Worm (Caenorhabditis elegans) whole organism, L4 larva: ENCODE data around the gene F17C11.11.
A peak's percentile ranks its signal among the peaks of the same experiment; 100 is the strongest.

ENCODE experiments used
- F10B5.3 ChIP-seq: sonication (generic microtip); optimal IDR thresholded peaks from 2 replicates; lab custom pipeline; 2016; ENCODE audit warnings: mild to moderate bottlenecking, missing genetic modification characterization, missing compliant biosample characterization
- F26F4.8 ChIP-seq: fragments of 200-800 bp; sonication (Bioruptor generic); conservative IDR thresholded peaks from 2 replicates; pipeline ENCODE4 v1.3.6; 2022; ENCODE audit warnings: missing genetic modification characterization, missing compliant biosample characterization
- F44E2.7 ChIP-seq: fragments of 200-800 bp; sonication (Bioruptor generic); IDR thresholded peaks from 2 replicates; pipeline ENCODE4 v2.1.2; 2022; ENCODE audit warnings: missing genetic modification characterization, missing compliant biosample characterization
- T20F7.1 ChIP-seq: fragments of 200-800 bp; sonication (Bioruptor generic); optimal IDR thresholded peaks from 2 replicates; lab custom pipeline; 2018; ENCODE audit warnings: mild to moderate bottlenecking, missing genetic modification characterization, missing compliant biosample characterization
- T26A8.4 ChIP-seq: fragments of 200-800 bp; sonication (Bioruptor generic); IDR thresholded peaks from 2 replicates; pipeline ENCODE4 v1.3.6; 2022; ENCODE audit warnings: missing genetic modification characterization, missing compliant biosample characterization
- Y48G9A.11 ChIP-seq: fragments of 200-800 bp; sonication (Bioruptor generic); IDR thresholded peaks from 2 replicates; pipeline ENCODE4 v1.3.6; 2022; ENCODE audit warnings: missing genetic modification reagents, missing genetic modification characterization, missing compliant biosample characterization
- Y5F2A.4 ChIP-seq: fragments of 200-800 bp; sonication (Bioruptor generic); optimal IDR thresholded peaks from 2 replicates; lab custom pipeline; 2018; ENCODE audit warnings: mild to moderate bottlenecking, missing genetic modification characterization, missing compliant biosample characterization
- Y75B8A.6 ChIP-seq: fragments of 200-800 bp; sonication (Bioruptor generic); IDR thresholded peaks from 2 replicates; pipeline ENCODE4 v1.3.6; 2022; ENCODE audit warnings: missing genetic modification reagents, missing genetic modification characterization, missing compliant biosample characterization
- ZK546.5 ChIP-seq, 2 experiments: sonication (generic microtip); optimal IDR thresholded peaks; 2 replicates each; lab custom pipeline; 2017; ENCODE audit warnings: missing biosample characterization in 2 of 2, missing genetic modification characterization in 2 of 2
- aha-1 ChIP-seq: fragments of 150-350 bp; peaks from one replicate; lab custom pipeline; 2014; ENCODE audit warnings: missing biosample characterization, missing genetic modification characterization
- ama-1 ChIP-seq: fragments of 150-350 bp; optimal IDR thresholded peaks from 2 replicates; lab custom pipeline; 2014; ENCODE audit warnings: inconsistent platforms, mixed read lengths
- arid-1 ChIP-seq: fragments of 200-800 bp; sonication (Bioruptor generic); conservative IDR thresholded peaks from 2 replicates; pipeline ENCODE4 v1.3.6; 2022; ENCODE audit warnings: missing genetic modification reagents, missing genetic modification characterization, missing compliant biosample characterization
- cey-2 ChIP-seq: sonication (generic microtip); optimal IDR thresholded peaks from 3 replicates; lab custom pipeline; 2017; ENCODE audit warnings: missing genetic modification characterization, mild to moderate bottlenecking, missing compliant biosample characterization, antibody characterized with exemption, borderline replicate concordance; ENCODE audit not compliant: insufficient read depth
- daf-19 ChIP-seq: fragments of 200-800 bp; sonication (Bioruptor generic); conservative IDR thresholded peaks from 2 replicates; pipeline ENCODE4 v1.3.6; 2022; ENCODE audit warnings: missing genetic modification characterization, missing compliant biosample characterization
- dmd-8 ChIP-seq: fragments of 200-800 bp; sonication (Bioruptor generic); IDR thresholded peaks from 2 replicates; pipeline ENCODE4 v1.3.6; 2022; ENCODE audit warnings: missing genetic modification characterization, missing compliant biosample characterization
- dmd-9 ChIP-seq: fragments of 200-800 bp; sonication (Bioruptor generic); IDR thresholded peaks from 2 replicates; pipeline ENCODE4 v1.3.6; 2022; ENCODE audit warnings: missing genetic modification reagents, missing genetic modification characterization, missing compliant biosample characterization
- dpl-1 ChIP-seq: fragments of 150-350 bp; optimal IDR thresholded peaks from 2 replicates; lab custom pipeline; 2014; ENCODE audit warnings: missing biosample characterization, missing genetic modification reagents, missing genetic modification characterization
- duxl-1 ChIP-seq: sonication (generic microtip); optimal IDR thresholded peaks from 2 replicates; lab custom pipeline; 2016; ENCODE audit warnings: mild to moderate bottlenecking, missing genetic modification characterization, moderate library complexity, missing compliant biosample characterization; ENCODE audit not compliant: poor library complexity
- dve-1 ChIP-seq: sonication (generic microtip); optimal IDR thresholded peaks from 2 replicates; lab custom pipeline; 2017; ENCODE audit warnings: antibody characterized with exemption, mild to moderate bottlenecking, missing genetic modification characterization, missing compliant biosample characterization; ENCODE audit not compliant: insufficient read depth
- fkh-10 ChIP-seq: fragments of 150-350 bp; optimal IDR thresholded peaks from 2 replicates; lab custom pipeline; 2014; ENCODE audit warnings: missing biosample characterization, missing genetic modification reagents, missing genetic modification characterization
- hif-1 ChIP-seq, 2 experiments: sonication (generic microtip); optimal IDR thresholded peaks; 2 replicates each; lab custom pipeline; 2016 to 2017; ENCODE audit warnings: missing compliant biosample characterization in 2 of 2, missing genetic modification characterization in 2 of 2, missing genetic modification reagents in 2 of 2, missing genotype in 2 of 2, mild to moderate bottlenecking in 1 of 2
- lin-1 ChIP-seq: fragments of 200-800 bp; sonication (Bioruptor generic); IDR thresholded peaks from 2 replicates; pipeline ENCODE4 v1.3.6; 2022; ENCODE audit warnings: missing genetic modification reagents, missing genetic modification characterization, missing compliant biosample characterization
- lin-13 ChIP-seq: fragments of 150-350 bp; optimal IDR thresholded peaks from 2 replicates; lab custom pipeline; 2014; ENCODE audit warnings: missing biosample characterization, missing genetic modification reagents, missing genetic modification characterization
- lin-15B ChIP-seq: fragments of 150-350 bp; sonication (generic microtip); optimal IDR thresholded peaks from 3 replicates; lab custom pipeline; 2014; ENCODE audit warnings: missing biosample characterization, missing genetic modification characterization
- lir-3 ChIP-seq: sonication (generic microtip); optimal IDR thresholded peaks from 2 replicates; lab custom pipeline; 2016; ENCODE audit warnings: mild to moderate bottlenecking, missing genetic modification characterization, missing compliant biosample characterization
- lsy-2 ChIP-seq, 2 experiments: fragments of 150-350 bp in 1 of 2; sonication (generic microtip) in 1 of 2; optimal IDR thresholded peaks; 2 replicates each; lab custom pipeline; 2014 to 2017; ENCODE audit warnings: missing biosample characterization in 2 of 2, missing genetic modification characterization in 2 of 2
- madf-5 ChIP-seq, 2 experiments: fragments of 200-800 bp; sonication (Bioruptor generic); IDR thresholded peaks; 2 replicates each; pipeline ENCODE4 v1.3.6; 2022; ENCODE audit warnings: missing compliant biosample characterization in 2 of 2, missing genetic modification characterization in 2 of 2
- madf-9 ChIP-seq: fragments of 200-800 bp; sonication (Bioruptor generic); conservative IDR thresholded peaks from 2 replicates; pipeline ENCODE4 v1.3.6; 2022; ENCODE audit warnings: missing genetic modification reagents, missing genetic modification characterization, missing compliant biosample characterization
- mdl-1 ChIP-seq, 2 experiments: fragments of 150-350 bp in 1 of 2; sonication (generic microtip) in 1 of 2; optimal IDR thresholded peaks; 2 replicates each; lab custom pipeline; 2014 to 2017; ENCODE audit warnings: missing biosample characterization in 2 of 2, missing genetic modification characterization in 2 of 2
- mes-2 ChIP-seq: sonication (generic microtip); optimal IDR thresholded peaks from 2 replicates; lab custom pipeline; 2016; ENCODE audit warnings: missing genotype, mild to moderate bottlenecking, missing genetic modification characterization, missing compliant biosample characterization; ENCODE audit not compliant: poor library complexity, severe bottlenecking
- nhr-111 ChIP-seq: fragments of 200-800 bp; sonication (Bioruptor generic); optimal IDR thresholded peaks from 2 replicates; lab custom pipeline; 2018; ENCODE audit warnings: mild to moderate bottlenecking, missing genetic modification characterization, missing compliant biosample characterization
- nhr-25 ChIP-seq: sonication (generic microtip); optimal IDR thresholded peaks from 2 replicates; lab custom pipeline; 2017; ENCODE audit warnings: missing genetic modification characterization, mild to moderate bottlenecking, missing compliant biosample characterization, antibody characterized with exemption, moderate library complexity, borderline replicate concordance; ENCODE audit not compliant: insufficient read depth
- nhr-28 ChIP-seq: fragments of 150-350 bp; optimal IDR thresholded peaks from 2 replicates; lab custom pipeline; 2014; ENCODE audit warnings: missing biosample characterization, missing genetic modification characterization
- nhr-42 ChIP-seq: fragments of 200-800 bp; sonication (Bioruptor generic); IDR thresholded peaks from 2 replicates; pipeline ENCODE4 v1.3.6; 2022; ENCODE audit warnings: missing genetic modification characterization, missing compliant biosample characterization
- nhr-77 ChIP-seq: fragments of 150-350 bp; optimal IDR thresholded peaks from 2 replicates; lab custom pipeline; 2014; ENCODE audit warnings: missing biosample characterization, missing genetic modification characterization
- pqm-1 ChIP-seq: sonication (generic microtip); optimal IDR thresholded peaks from 2 replicates; lab custom pipeline; 2017; ENCODE audit warnings: missing biosample characterization, missing genetic modification characterization
- saeg-2 ChIP-seq: fragments of 200-800 bp; sonication (Bioruptor generic); IDR thresholded peaks from 2 replicates; pipeline ENCODE4 v1.3.6; 2022; ENCODE audit warnings: missing genetic modification reagents, missing genetic modification characterization, missing compliant biosample characterization
- sdz-12 ChIP-seq: fragments of 200-800 bp; sonication (Bioruptor generic); optimal IDR thresholded peaks from 2 replicates; lab custom pipeline; 2018; ENCODE audit warnings: mild to moderate bottlenecking, missing genetic modification characterization, missing compliant biosample characterization
- snpc-1.2 ChIP-seq: fragments of 200-800 bp; sonication (Bioruptor generic); IDR thresholded peaks from 2 replicates; pipeline ENCODE4 v1.3.6; 2022; ENCODE audit warnings: missing genetic modification reagents, missing genetic modification characterization, missing compliant biosample characterization
- tag-97 ChIP-seq: fragments of 200-800 bp; sonication (Bioruptor generic); IDR thresholded peaks from 2 replicates; pipeline ENCODE4 v1.3.6; 2022; ENCODE audit warnings: missing genetic modification characterization, missing compliant biosample characterization
- tra-1 ChIP-seq: fragments of 200-800 bp; sonication (Bioruptor generic); IDR thresholded peaks from 2 replicates; pipeline ENCODE4 v1.3.6; 2022; ENCODE audit warnings: missing genetic modification reagents, missing genetic modification characterization, missing compliant biosample characterization
- unc-130 ChIP-seq: sonication (generic microtip); optimal IDR thresholded peaks from 2 replicates; lab custom pipeline; 2016; ENCODE audit warnings: missing genetic modification reagents, missing genetic modification characterization, missing compliant biosample characterization
- unc-39 ChIP-seq: sonication (generic microtip); optimal IDR thresholded peaks from 2 replicates; lab custom pipeline; 2017; ENCODE audit warnings: missing biosample characterization, missing genetic modification characterization
- zag-1 ChIP-seq: fragments of 150-350 bp; optimal IDR thresholded peaks from 2 replicates; lab custom pipeline; 2014; ENCODE audit warnings: missing biosample characterization, missing genetic modification characterization
- zfp-3 ChIP-seq: fragments of 200-800 bp; sonication (Bioruptor generic); conservative IDR thresholded peaks from 2 replicates; pipeline ENCODE4 v1.3.6; 2022; ENCODE audit warnings: missing genetic modification reagents, missing genetic modification characterization, missing compliant biosample characterization
- zip-11 ChIP-seq: fragments of 200-800 bp; sonication (Bioruptor generic); IDR thresholded peaks from 2 replicates; pipeline ENCODE4 v1.3.6; 2022; ENCODE audit warnings: missing genetic modification characterization, missing compliant biosample characterization

The F17C11.11 gene

ce11 chrV:10942161-10942560 lies 3.5 kb upstream of the F17C11.11 start, which contains the start of gene zip-9:
Gene zip-9 (plus strand): TSS chrV:10942461.
- TF ChIP-seq snpc-1.2 (GFP tag; lab: Robert Waterston, UW) (no peak), zip-11 (GFP tag; lab: Robert Waterston, UW) (no peak), F10B5.3 (tag; lab: Kevin White, UChicago) (no peak), nhr-77 (tag; lab: Kevin White, UChicago) (no peak), Y75B8A.6 (GFP tag; lab: Robert Waterston, UW) (0 out of 2 replicates have a peak, but pooled peaks have one; percentile 18), nhr-42 (GFP tag; lab: Robert Waterston, UW) (no peak), fkh-10 (GFP tag; lab: Kevin White, UChicago) (no peak), tra-1 (GFP tag; lab: Robert Waterston, UW) (no peak), madf-5 (GFP tag; IDR thresholded peaks at IDR 0.05; lab: Robert Waterston, UW) (no peak)

DNA sequence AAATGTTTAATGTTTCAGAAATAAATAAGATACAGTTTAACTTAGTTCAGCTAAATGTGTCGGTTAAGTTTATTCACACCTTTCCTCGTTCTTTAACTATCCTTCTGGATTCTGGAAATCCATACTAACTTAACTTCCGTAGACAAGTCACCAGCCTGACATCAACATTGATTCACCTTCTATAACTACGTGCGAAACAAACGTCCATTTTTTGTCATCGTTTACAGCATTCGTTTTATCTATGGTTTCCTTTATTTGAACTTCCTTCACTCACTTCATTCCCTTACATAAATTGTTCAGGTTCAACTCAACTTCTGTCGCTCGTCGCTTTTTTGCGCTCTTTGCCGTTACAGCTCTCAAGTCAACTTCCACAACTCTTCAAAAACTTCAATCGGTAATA lies 2.5 kb upstream of the F17C11.11 start, which contains the start of gene F17C11.26:
Gene F17C11.26, plus strand, starts transcription at position 301 of the 400 bp plus-strand sequence.
- no peak for TF ChIP-seq Y5F2A.4
- TF ChIP-seq nhr-25 (tag; lab: Kevin White, UChicago), result no peak
- no peak for TF ChIP-seq fkh-10 (GFP tag; lab: Kevin White, UChicago)
- TF ChIP-seq zag-1 (tag; lab: Kevin White, UChicago), result no peak
- no peak for TF ChIP-seq tag-97 (GFP tag; lab: Robert Waterston, UW)
- TF ChIP-seq nhr-111, result no peak
- TF ChIP-seq dve-1 (tag; lab: Kevin White, UChicago), result no peak
- TF ChIP-seq sdz-12 (GFP tag; lab: Kevin White, UChicago), result no peak
- no peak for TF ChIP-seq Y75B8A.6 (GFP tag; lab: Robert Waterston, UW)
- no peak for TF ChIP-seq hif-1 (tag; optimal IDR thresholded peaks at IDR 0.05; lab: Kevin White, UChicago)
- no peak for TF ChIP-seq F44E2.7
- TF ChIP-seq duxl-1 (tag; lab: Kevin White, UChicago), result no peak
- no peak for TF ChIP-seq madf-5 (GFP tag; IDR thresholded peaks at IDR 0.05; lab: Robert Waterston, UW)
- TF ChIP-seq zfp-3 (GFP tag; lab: Robert Waterston, UW), result no peak
- TF ChIP-seq lin-15B, result no peak
- TF ChIP-seq dmd-8 (GFP tag; lab: Robert Waterston, UW), result no peak
- no peak for TF ChIP-seq unc-39 (tag; lab: Kevin White, UChicago)
- TF ChIP-seq lir-3 (tag; lab: Kevin White, UChicago), result no peak

DNA sequence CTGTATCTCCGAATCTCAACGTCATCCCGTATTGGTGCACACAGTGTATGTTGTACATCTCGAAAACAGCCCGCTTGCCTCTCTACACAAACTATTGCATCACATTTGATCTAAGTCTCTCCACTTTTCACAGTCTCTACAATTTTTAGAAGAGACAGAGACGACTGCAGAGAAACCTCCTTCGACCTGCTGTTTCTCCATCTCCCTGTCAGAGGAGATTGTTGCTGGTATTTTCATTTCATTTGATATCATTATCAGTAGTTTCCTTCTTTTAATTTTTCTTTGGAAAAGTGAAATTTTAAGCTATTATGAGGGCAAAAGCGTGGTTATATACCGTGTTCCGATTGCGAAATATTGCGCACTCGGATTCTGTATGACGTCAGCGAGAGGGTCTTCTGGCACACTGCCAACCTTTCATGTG lies 2.0 kb upstream of the F17C11.11 start:
- peak; percentile 33; the same call in 1 of the 2 replicates for TF ChIP-seq tra-1 (GFP tag; lab: Robert Waterston, UW)
- TF ChIP-seq mdl-1 (tag; optimal IDR thresholded peaks at IDR 0.05; lab: Kevin White, UChicago), result peak; percentile 70 to 72
- TF ChIP-seq ZK546.5 (tag; optimal IDR thresholded peaks at IDR 0.05; lab: Kevin White, UChicago), result no peak
- TF ChIP-seq T26A8.4 (GFP tag; lab: Robert Waterston, UW), result peak; percentile 77; the same call in 1 of the 2 replicates
- TF ChIP-seq cey-2 (tag; lab: Kevin White, UChicago), result peak; percentile 51
- no peak for TF ChIP-seq saeg-2 (GFP tag; lab: Robert Waterston, UW)
- peak; percentile 67 for TF ChIP-seq lin-13
- TF ChIP-seq ama-1 (lab: Kevin White, UChicago), result peak; percentile 58
- peak in 1 of 2 experiments; percentile 73 for TF ChIP-seq lsy-2 (tag; optimal IDR thresholded peaks at IDR 0.05; lab: Kevin White, UChicago)
- TF ChIP-seq pqm-1 (tag; lab: Kevin White, UChicago), result peak; percentile 28
- peak; percentile 28 for TF ChIP-seq T20F7.1
- no peak for TF ChIP-seq dmd-9 (GFP tag; lab: Robert Waterston, UW)
- TF ChIP-seq nhr-28, result peak; percentile 95
- no peak for TF ChIP-seq Y48G9A.11 (GFP tag; lab: Robert Waterston, UW)
- 0 out of 2 replicates have a peak, but pooled peaks have one; percentile 23 for TF ChIP-seq daf-19 (GFP tag; lab: Robert Waterston, UW)
- no peak for TF ChIP-seq fkh-10 (GFP tag; lab: Kevin White, UChicago)
- TF ChIP-seq lin-1 (GFP tag; lab: Robert Waterston, UW), result no peak; the same call in 1 of the 2 replicates
- peak; percentile 49 for TF ChIP-seq aha-1 (tag; lab: Kevin White, UChicago)
- peak; percentile 61 for TF ChIP-seq mes-2 (tag; lab: Kevin White, UChicago)
- TF ChIP-seq unc-130 (GFP tag; lab: Kevin White, UChicago), result no peak
- TF ChIP-seq madf-5 (GFP tag; IDR thresholded peaks at IDR 0.05; lab: Robert Waterston, UW), result no peak
- TF ChIP-seq F26F4.8 (GFP tag; lab: Robert Waterston, UW), result no peak
- 0 out of 2 replicates have a peak, but pooled peaks have one; percentile 10 for TF ChIP-seq arid-1 (GFP tag; lab: Robert Waterston, UW)
- peak; percentile 36 for TF ChIP-seq dpl-1
- no peak for TF ChIP-seq madf-9 (GFP tag; lab: Robert Waterston, UW)
